Fruit fly (Drosophila melanogaster): Measurements from ENCODE around the gene png.
A peak's percentile ranks its signal among the peaks of the same experiment; 100 is the strongest.

The png gene

dm6 chrX:1399056-1400003, 41.9 kb upstream of the png start (continued):
- peak; percentile 52 for TF ChIP-seq sna (GFP tag; IDR thresholded peaks at IDR 0.05; ENCODE audit: partially characterized antibody)
- TF ChIP-seq CG10565 (GFP tag; optimal IDR thresholded peaks at IDR 0.05), result no peak
- TF ChIP-seq fd102C (GFP tag; optimal IDR thresholded peaks at IDR 0.05), result no peak
- peak in 1 of 2 experiments; percentile 1 for TF ChIP-seq Hr51 (GFP tag; optimal IDR thresholded peaks at IDR 0.05)
- no peak for TF ChIP-seq mirr (GFP tag; optimal IDR thresholded peaks at IDR 0.05)
- peak; percentile 45 for TF ChIP-seq ewg (GFP tag; optimal IDR thresholded peaks at IDR 0.05)
- peak; percentile 52; the same call in 2 of the 3 replicates for TF ChIP-seq Opbp (GFP tag; IDR thresholded peaks at IDR 0.05; ENCODE audit: partially characterized antibody)
- TF ChIP-seq CG13287 (GFP tag; IDR thresholded peaks at IDR 0.05; ENCODE audit: partially characterized antibody), result peak; percentile 38; the same call in 1 of the 2 replicates
- peak in 1 of 2 experiments; percentile 13 for TF ChIP-seq dpn (GFP tag; optimal IDR thresholded peaks at IDR 0.05)
- TF ChIP-seq Elba2 (GFP tag; optimal IDR thresholded peaks at IDR 0.05), result peak; percentile 12
- TF ChIP-seq pita (GFP tag; optimal IDR thresholded peaks at IDR 0.05), result peak; percentile 60
- TF ChIP-seq cg (GFP tag; optimal IDR thresholded peaks at IDR 0.05), result peak; percentile 48
- TF ChIP-seq al (GFP tag; IDR thresholded peaks at IDR 0.05), result no peak
- TF ChIP-seq CG5245 (GFP tag; optimal IDR thresholded peaks at IDR 0.05), result peak; percentile 9
- TF ChIP-seq CG4360 (GFP tag; IDR thresholded peaks at IDR 0.05), result peak; percentile 11; the same call in 1 of the 2 replicates
- peak; percentile 13 for TF ChIP-seq CHES-1-like (GFP tag; optimal IDR thresholded peaks at IDR 0.05)
- no peak for TF ChIP-seq D (optimal IDR thresholded peaks at IDR 0.05)
- no peak for TF ChIP-seq D (GFP tag; optimal IDR thresholded peaks at IDR 0.05)
- no peak for TF ChIP-seq lov (optimal IDR thresholded peaks at IDR 0.05)
- TF ChIP-seq lov (GFP tag; IDR thresholded peaks at IDR 0.05), result peak; percentile 80; the same call in 1 of the 3 replicates
- TF ChIP-seq CG11695 (GFP tag; IDR thresholded peaks at IDR 0.05), result no peak
- TF ChIP-seq Hsf (GFP tag; optimal IDR thresholded peaks at IDR 0.05), result peak; percentile 14
- TF ChIP-seq CG4854 (GFP tag; optimal IDR thresholded peaks at IDR 0.05), result no peak
- peak; percentile 79 for TF ChIP-seq Nf-YC (tag; optimal IDR thresholded peaks at IDR 0.05)
- TF ChIP-seq stwl (tag; optimal IDR thresholded peaks at IDR 0.05), result peak; percentile 27
- peak; percentile 45 for TF ChIP-seq YL-1 (GFP tag; optimal IDR thresholded peaks at IDR 0.05)
- TF ChIP-seq dan (GFP tag; IDR thresholded peaks at IDR 0.05), result no peak
- TF ChIP-seq chm (GFP tag; IDR thresholded peaks at IDR 0.05), result no peak
- TF ChIP-seq sd (tag; optimal IDR thresholded peaks at IDR 0.05), result peak; percentile 83
- peak; percentile 77 for TF ChIP-seq sr (GFP tag; IDR thresholded peaks at IDR 0.05)
- peak; percentile 20; the same call in 1 of the 2 replicates for TF ChIP-seq E2f1 (GFP tag; IDR thresholded peaks at IDR 0.05)
- peak; percentile 3 for TF ChIP-seq CG9609 (GFP tag; optimal IDR thresholded peaks at IDR 0.05)
- TF ChIP-seq Oaz (GFP tag; IDR thresholded peaks at IDR 0.05), result 0 out of 2 replicates have a peak, but pooled peaks have one; percentile 11
- TF ChIP-seq CG18011 (GFP tag; optimal IDR thresholded peaks at IDR 0.05), result peak; percentile 14
- TF ChIP-seq gfzf (GFP tag; optimal IDR thresholded peaks at IDR 0.05), result peak; percentile 21
- TF ChIP-seq HLH4C (GFP tag; IDR thresholded peaks at IDR 0.05; ENCODE audit: partially characterized antibody), result 0 out of 3 replicates have a peak, but pooled peaks have one; percentile 13
- TF ChIP-seq CG17829 (tag; optimal IDR thresholded peaks at IDR 0.05), result peak; percentile 36
- no peak for TF ChIP-seq fd3F (GFP tag; optimal IDR thresholded peaks at IDR 0.05)
- TF ChIP-seq CG17802 (tag; optimal IDR thresholded peaks at IDR 0.05), result no peak
- TF ChIP-seq ATbp (GFP tag; optimal IDR thresholded peaks at IDR 0.05), result peak; percentile 7
- TF ChIP-seq Bgb (GFP tag; IDR thresholded peaks at IDR 0.05; ENCODE audit: partially characterized antibody), result peak; percentile 59
- TF ChIP-seq Hand (GFP tag; optimal IDR thresholded peaks at IDR 0.05), result peak; percentile 43
- no peak for TF ChIP-seq CG7928 (GFP tag; optimal IDR thresholded peaks at IDR 0.05)
- TF ChIP-seq Hmr (GFP tag; optimal IDR thresholded peaks at IDR 0.05), result peak; percentile 77
- TF ChIP-seq gcm (GFP tag; optimal IDR thresholded peaks at IDR 0.05), result peak; percentile 8
- TF ChIP-seq CG14860 (GFP tag; IDR thresholded peaks at IDR 0.05; ENCODE audit: partially characterized antibody), result peak; percentile 33; the same call in 1 of the 3 replicates
- 0 out of 2 replicates have a peak, but pooled peaks have one; percentile 13 for TF ChIP-seq ara (GFP tag; IDR thresholded peaks at IDR 0.05)
